Fruit fly (Drosophila melanogaster) whole organism, adult: ENCODE measurements around the gene CG9467.

ENCODE experiments used
- CG11617 ChIP-seq: fragments of 200-800 bp; sonication (Bioruptor generic); optimal IDR thresholded peaks from 2 replicates; lab custom pipeline; 2017; ENCODE audit warnings: mild to moderate bottlenecking, missing biosample characterization, missing genetic modification reagents, missing genetic modification characterization
- CG12768 ChIP-seq: fragments of 200-800 bp; sonication (Bioruptor generic); optimal IDR thresholded peaks from 2 replicates; lab custom pipeline; 2017; ENCODE audit warnings: missing biosample characterization, missing genetic modification characterization, mild to moderate bottlenecking, moderate library complexity, missing genetic modification reagents
- CG14711 ChIP-seq: fragments of 200-800 bp; sonication (Bioruptor generic); optimal IDR thresholded peaks from 2 replicates; lab custom pipeline; 2018; ENCODE audit warnings: missing biosample characterization, mild to moderate bottlenecking, missing genetic modification characterization, moderate library complexity
- CG1620 ChIP-seq: fragments of 200-800 bp; sonication (Bioruptor generic); optimal IDR thresholded peaks from 2 replicates; lab custom pipeline; 2016; ENCODE audit warnings: missing biosample characterization, missing genetic modification characterization
- CG33017 ChIP-seq: fragments of 200-800 bp; sonication (Bioruptor generic); optimal IDR thresholded peaks from 2 replicates; lab custom pipeline; 2018; ENCODE audit warnings: missing biosample characterization, mild to moderate bottlenecking, missing genetic modification characterization, moderate library complexity
- CG5204 ChIP-seq: fragments of 200-800 bp; sonication (Bioruptor generic); optimal IDR thresholded peaks from 2 replicates; lab custom pipeline; 2016; ENCODE audit warnings: missing biosample characterization, missing genetic modification characterization
- CG7045 ChIP-seq: fragments of 200-800 bp; sonication (Bioruptor generic); optimal IDR thresholded peaks from 2 replicates; lab custom pipeline; 2017; ENCODE audit warnings: missing biosample characterization, mild to moderate bottlenecking, missing genetic modification characterization
- CG7101 ChIP-seq: fragments of 200-800 bp; sonication (Bioruptor generic); optimal IDR thresholded peaks from 2 replicates; lab custom pipeline; 2018; ENCODE audit warnings: missing biosample characterization, mild to moderate bottlenecking, missing genetic modification characterization, moderate library complexity
- Clk ChIP-seq: fragments of 200-800 bp; sonication (Bioruptor generic); optimal IDR thresholded peaks from 2 replicates; lab custom pipeline; 2017; ENCODE audit warnings: missing biosample characterization, missing genetic modification characterization
- Crg-1 ChIP-seq: fragments of 200-800 bp; sonication (Bioruptor generic); optimal IDR thresholded peaks from 2 replicates; lab custom pipeline; 2016; ENCODE audit warnings: missing biosample characterization, missing genetic modification characterization
- Hr96 ChIP-seq: fragments of 200-800 bp; sonication (Bioruptor generic); optimal IDR thresholded peaks from 2 replicates; lab custom pipeline; 2016; ENCODE audit warnings: missing biosample characterization, missing genetic modification characterization
- Mnt ChIP-seq: fragments of 200-800 bp; sonication (Bioruptor generic); optimal IDR thresholded peaks from 2 replicates; lab custom pipeline; 2016; ENCODE audit warnings: missing biosample characterization, mild to moderate bottlenecking, missing genetic modification characterization
- bab1 ChIP-seq: fragments of 200-800 bp; sonication (Bioruptor generic); optimal IDR thresholded peaks from 3 replicates; lab custom pipeline; 2019; ENCODE audit warnings: missing biosample characterization, mild to moderate bottlenecking, missing genetic modification characterization, moderate library complexity
- cic ChIP-seq: fragments of 200-800 bp; sonication (Bioruptor generic); optimal IDR thresholded peaks from 2 replicates; lab custom pipeline; 2017; ENCODE audit warnings: missing biosample characterization, mild to moderate bottlenecking, missing genetic modification characterization, moderate library complexity
- cnc ChIP-seq, 2 experiments: fragments of >200 bp; optimal IDR thresholded peaks; 2 replicates each; lab custom pipeline; 2017
- kay ChIP-seq: fragments of 200-800 bp; sonication (Bioruptor generic); peaks from one replicate; lab custom pipeline; 2016; ENCODE audit warnings: missing biosample characterization, missing genetic modification characterization, borderline replicate concordance
- ovo ChIP-seq: fragments of 200-800 bp; sonication (Bioruptor generic); optimal IDR thresholded peaks from 2 replicates; lab custom pipeline; 2016; ENCODE audit warnings: missing biosample characterization, missing genetic modification characterization
- pad ChIP-seq: fragments of 200-800 bp; sonication (Bioruptor generic); optimal IDR thresholded peaks from 3 replicates; lab custom pipeline; 2017; ENCODE audit warnings: missing biosample characterization, missing genetic modification characterization, mild to moderate bottlenecking, moderate library complexity, missing genetic modification reagents
- tj ChIP-seq: fragments of 200-800 bp; sonication (Bioruptor generic); optimal IDR thresholded peaks from 3 replicates; lab custom pipeline; 2017; ENCODE audit warnings: missing biosample characterization, mild to moderate bottlenecking, missing genetic modification characterization, moderate library complexity
- toe ChIP-seq: fragments of 200-800 bp; sonication (Bioruptor generic); optimal IDR thresholded peaks from 2 replicates; lab custom pipeline; 2016; ENCODE audit warnings: missing biosample characterization, missing genetic modification characterization

CG9467 gene

dm6 chr3R:9767620-9768592 is 32.9 kb downstream of the CG9467 start, which contains the start of gene Naa80:
Naa80 (plus strand) TSS chr3R:9767834.
- TF ChIP-seq kay (GFP tag; lab: Kevin White, UChicago) = no peak
- peak; percentile 92 for TF ChIP-seq Mnt (GFP tag; lab: Kevin White, UChicago)
- TF ChIP-seq CG7045 (GFP tag; lab: Kevin White, UChicago) = peak; percentile 65
- no peak for TF ChIP-seq cnc (optimal IDR thresholded peaks at IDR 0.05; lab: Kevin White, UChicago)
- TF ChIP-seq CG33017 (tag; lab: Kevin White, UChicago) = peak; percentile 69
- peak; percentile 63 for TF ChIP-seq toe (GFP tag; lab: Kevin White, UChicago)
- TF ChIP-seq bab1 (GFP tag; lab: Kevin White, UChicago) = peak; percentile 56
- peak; percentile 21 for TF ChIP-seq tj (GFP tag; lab: Kevin White, UChicago)
- peak; percentile 96 for TF ChIP-seq Crg-1 (GFP tag; lab: Kevin White, UChicago)
- peak; percentile 38 for TF ChIP-seq Hr96 (GFP tag; lab: Kevin White, UChicago)
- TF ChIP-seq Clk (GFP tag; lab: Kevin White, UChicago) = peak; percentile 67
- TF ChIP-seq CG12768 (GFP tag; lab: Kevin White, UChicago) = peak; percentile 82
- TF ChIP-seq ovo (GFP tag; lab: Kevin White, UChicago) = peak; percentile 64
- peak; percentile 88 for TF ChIP-seq cic (GFP tag; lab: Kevin White, UChicago)
- peak; percentile 57 for TF ChIP-seq CG11617
- no peak for TF ChIP-seq CG5204 (GFP tag; lab: Kevin White, UChicago)
- TF ChIP-seq CG14711 (tag; lab: Kevin White, UChicago) = peak; percentile 55
- peak; percentile 82 for TF ChIP-seq CG7101 (tag; lab: Kevin White, UChicago)
- peak; percentile 80 for TF ChIP-seq pad
- peak; percentile 95 for TF ChIP-seq CG1620

- TF ChIP-seq CG7101 (tag; lab: Kevin White, UChicago) (no peak), toe (GFP tag; lab: Kevin White, UChicago) (no peak), cic (GFP tag; lab: Kevin White, UChicago) (no peak), ovo (GFP tag; lab: Kevin White, UChicago) (no peak), Crg-1 (GFP tag; lab: Kevin White, UChicago) (no peak), CG11617 (peak; percentile 1), CG7045 (GFP tag; lab: Kevin White, UChicago) (no peak), Mnt (GFP tag; lab: Kevin White, UChicago) (peak; percentile 25), CG1620 (no peak), CG5204 (GFP tag; lab: Kevin White, UChicago) (no peak), cnc (optimal IDR thresholded peaks at IDR 0.05; lab: Kevin White, UChicago) (no peak), Clk (GFP tag; lab: Kevin White, UChicago) (no peak), bab1 (GFP tag; lab: Kevin White, UChicago) (peak; percentile 9), tj (GFP tag; lab: Kevin White, UChicago) (peak; percentile 0), CG12768 (GFP tag; lab: Kevin White, UChicago) (no peak), Hr96 (GFP tag; lab: Kevin White, UChicago) (no peak), pad (peak; percentile 51), kay (GFP tag; lab: Kevin White, UChicago) (no peak), CG14711 (tag; lab: Kevin White, UChicago) (no peak), CG33017 (tag; lab: Kevin White, UChicago) (no peak)
Observed at dm6 chr3R:9762955-9763931, 37.6 kb downstream of the CG9467 start, which contains the start of the genes Snap24 and CG8478. Snap24 (minus strand) TSS chr3R:9763150. CG8478 (plus strand) TSS chr3R:9763650.

dm6 chr3R:9759360-9760191 is 41.2 kb downstream of the CG9467 start, which contains the start of gene Mpi:
Mpi (plus strand) TSS chr3R:9759622.
- TF ChIP-seq Hr96 (GFP tag; lab: Kevin White, UChicago) (no peak), CG33017 (tag; lab: Kevin White, UChicago) (peak; percentile 21), cic (GFP tag; lab: Kevin White, UChicago) (peak; percentile 85), ovo (GFP tag; lab: Kevin White, UChicago) (no peak), CG1620 (peak; percentile 23), CG12768 (GFP tag; lab: Kevin White, UChicago) (peak; percentile 44), pad (no peak), Clk (GFP tag; lab: Kevin White, UChicago) (no peak), CG5204 (GFP tag; lab: Kevin White, UChicago) (no peak), CG7101 (tag; lab: Kevin White, UChicago) (peak; percentile 2), CG7045 (GFP tag; lab: Kevin White, UChicago) (no peak), kay (GFP tag; lab: Kevin White, UChicago) (no peak), Crg-1 (GFP tag; lab: Kevin White, UChicago) (no peak), bab1 (GFP tag; lab: Kevin White, UChicago) (peak; percentile 70), toe (GFP tag; lab: Kevin White, UChicago) (no peak), tj (GFP tag; lab: Kevin White, UChicago) (peak; percentile 38), CG14711 (tag; lab: Kevin White, UChicago) (no peak), Mnt (GFP tag; lab: Kevin White, UChicago) (peak; percentile 43), cnc (optimal IDR thresholded peaks at IDR 0.05; lab: Kevin White, UChicago) (no peak), CG11617 (peak; percentile 50)
